Fruit fly (Drosophila melanogaster): ENCODE results near the gene Prp40.

Gene Prp40

dm6 chr2L:3039774-3040173 lies 16.7 kb downstream of the Prp40 start, which contains the start of the genes cnir and CG17221 (continued):
- TF ChIP-seq Sox102F (GFP tag; optimal IDR thresholded peaks at IDR 0.05) (peak; percentile 60), CG1603 (tag; optimal IDR thresholded peaks at IDR 0.05) (peak; percentile 72), Bgb (GFP tag; IDR thresholded peaks at IDR 0.05; ENCODE audit: partially characterized antibody) (peak; percentile 38; the same call in 1 of the 2 replicates), ara (GFP tag; IDR thresholded peaks at IDR 0.05) (0 out of 2 replicates have a peak, but pooled peaks have one; percentile 12), CG12155 (GFP tag; optimal IDR thresholded peaks at IDR 0.05) (peak; percentile 71), CG7987 (GFP tag; optimal IDR thresholded peaks at IDR 0.05) (peak; percentile 29), pb (GFP tag; optimal IDR thresholded peaks at IDR 0.05) (peak; percentile 13)

- TF ChIP-seq esg (GFP tag; conservative IDR thresholded peaks at IDR 0.05) = no peak
- TF ChIP-seq Adf1 (GFP tag; IDR thresholded peaks at IDR 0.05) = peak; percentile 58; the same call in 1 of the 2 replicates
- no peak for TF ChIP-seq Awh (GFP tag; IDR thresholded peaks at IDR 0.05)
- TF ChIP-seq ERR (GFP tag; optimal IDR thresholded peaks at IDR 0.05) = peak; percentile 49
- peak; percentile 15 for TF ChIP-seq NfI (GFP tag; optimal IDR thresholded peaks at IDR 0.05)
- TF ChIP-seq CG12744 (GFP tag; optimal IDR thresholded peaks at IDR 0.05) = no peak
- TF ChIP-seq Ptx1 (GFP tag; IDR thresholded peaks at IDR 0.05) = no peak
- TF ChIP-seq pros (GFP tag; optimal IDR thresholded peaks at IDR 0.05) = no peak
- peak; percentile 90 for TF ChIP-seq gro (GFP tag; optimal IDR thresholded peaks at IDR 0.05)
- no peak for TF ChIP-seq CG18619 (GFP tag; optimal IDR thresholded peaks at IDR 0.05)
- TF ChIP-seq CG13296 (GFP tag; optimal IDR thresholded peaks at IDR 0.05) = peak; percentile 18
- TF ChIP-seq CG9437 (GFP tag; optimal IDR thresholded peaks at IDR 0.05) = no peak
- peak; percentile 49 for TF ChIP-seq grau (tag; optimal IDR thresholded peaks at IDR 0.05)
- TF ChIP-seq CG11504 (tag; optimal IDR thresholded peaks at IDR 0.05) = peak; percentile 38
- TF ChIP-seq stc (GFP tag; IDR thresholded peaks at IDR 0.05) = no peak
- TF ChIP-seq CG30020 (tag; optimal IDR thresholded peaks at IDR 0.05) = no peak
- TF ChIP-seq Dek (tag; optimal IDR thresholded peaks at IDR 0.05) = peak; percentile 21
- peak; percentile 46 for TF ChIP-seq sens (GFP tag)
- TF ChIP-seq Nf-YC (tag; optimal IDR thresholded peaks at IDR 0.05) = no peak
- no peak for TF ChIP-seq CG14860 (GFP tag; IDR thresholded peaks at IDR 0.05; ENCODE audit: partially characterized antibody)
- TF ChIP-seq toy (GFP tag; IDR thresholded peaks at IDR 0.05) = no peak
- TF ChIP-seq tna (GFP tag; IDR thresholded peaks at IDR 0.05; ENCODE audit: partially characterized antibody) = no peak
- no peak for TF ChIP-seq CG32767 (GFP tag; IDR thresholded peaks at IDR 0.05)
- TF ChIP-seq CG8944 (GFP tag; optimal IDR thresholded peaks at IDR 0.05) = no peak
- no peak; the same call in 1 of the 2 replicates for TF ChIP-seq E2f2 (GFP tag; IDR thresholded peaks at IDR 0.05)
- TF ChIP-seq bcd (GFP tag; optimal IDR thresholded peaks at IDR 0.05) = no peak
- no peak for TF ChIP-seq insv (GFP tag; optimal IDR thresholded peaks at IDR 0.05)
- no peak for TF ChIP-seq slou (GFP tag; optimal IDR thresholded peaks at IDR 0.05)
- no peak for TF ChIP-seq sc (optimal IDR thresholded peaks at IDR 0.05)
- no peak for TF ChIP-seq sc (GFP tag; optimal IDR thresholded peaks at IDR 0.05)
- TF ChIP-seq Asciz (GFP tag; optimal IDR thresholded peaks at IDR 0.05) = no peak
- no peak for TF ChIP-seq jing (GFP tag; optimal IDR thresholded peaks at IDR 0.05)
- TF ChIP-seq yki (optimal IDR thresholded peaks at IDR 0.05) = no peak
- peak; percentile 75 for TF ChIP-seq CG32532 (GFP tag; IDR thresholded peaks at IDR 0.05)
- TF ChIP-seq CG11398 (GFP tag; optimal IDR thresholded peaks at IDR 0.05) = no peak
- TF ChIP-seq ac (GFP tag; optimal IDR thresholded peaks at IDR 0.05) = no peak
- no peak for TF ChIP-seq Tbp (GFP tag; optimal IDR thresholded peaks at IDR 0.05)
- peak; percentile 62 for TF ChIP-seq crol (GFP tag; IDR thresholded peaks at IDR 0.05)
- TF ChIP-seq ap (GFP tag; IDR thresholded peaks at IDR 0.05) = no peak
- no peak for TF ChIP-seq Doc3 (GFP tag; IDR thresholded peaks at IDR 0.05; ENCODE audit: partially characterized antibody)
- TF ChIP-seq CG4424 (GFP tag; optimal IDR thresholded peaks at IDR 0.05) = no peak
- TF ChIP-seq corto (GFP tag; optimal IDR thresholded peaks at IDR 0.05) = no peak
These were observed 19.0 kb downstream of the Prp40 start, which contains the start of gene CG17261 for dm6 chr2L:3041918-3042615. CG17261 (plus strand) TSS chr2L:3042551.
